Worm (Caenorhabditis elegans): ENCODE measurements around the gene nhr-93.

The nhr-93 gene

ce11 chrV:3535260-3535659 is 2.9 kb downstream of the nhr-93 start, which contains the start of gene nhr-221:
nhr-221 (minus strand) TSS chrV:3535360.
- TF ChIP-seq madf-3 (GFP tag; IDR thresholded peaks at IDR 0.05) = no peak
- TF ChIP-seq lag-1 (GFP tag; IDR thresholded peaks at IDR 0.05) = no peak
- TF ChIP-seq lsl-1 (GFP tag; optimal IDR thresholded peaks at IDR 0.05) = no peak
- no peak for TF ChIP-seq attf-3 (GFP tag; conservative IDR thresholded peaks at IDR 0.05)
- TF ChIP-seq B0336.3 (GFP tag; IDR thresholded peaks at IDR 0.05) = no peak
- TF ChIP-seq mcd-1 (GFP tag; IDR thresholded peaks at IDR 0.05) = no peak
- TF ChIP-seq lin-54 (GFP tag; optimal IDR thresholded peaks at IDR 0.05) = no peak
- no peak for TF ChIP-seq ztf-22 (GFP tag; optimal IDR thresholded peaks at IDR 0.05)
- no peak for TF ChIP-seq B0261.1 (tag; optimal IDR thresholded peaks at IDR 0.05)
- no peak for TF ChIP-seq ZK185.1 (tag; optimal IDR thresholded peaks at IDR 0.05; ENCODE audit: poor library complexity, severe bottlenecking)
- TF ChIP-seq let-607 (tag; optimal IDR thresholded peaks at IDR 0.05) = no peak
- TF ChIP-seq ama-1 (optimal IDR thresholded peaks at IDR 0.05) = no peak
- TF ChIP-seq ama-1 (GFP tag; optimal IDR thresholded peaks at IDR 0.05) = no peak
- TF ChIP-seq Y53G8AR.9 (GFP tag; conservative IDR thresholded peaks at IDR 0.05) = no peak
- no peak for TF ChIP-seq ztf-25 (GFP tag; IDR thresholded peaks at IDR 0.05)
- no peak for TF ChIP-seq dox-1 (GFP tag; IDR thresholded peaks at IDR 0.05)
- no peak for TF ChIP-seq F57C9.4 (tag; optimal IDR thresholded peaks at IDR 0.05)
- no peak for TF ChIP-seq ets-4 (GFP tag; optimal IDR thresholded peaks at IDR 0.05)
- TF ChIP-seq bed-2 (GFP tag; IDR thresholded peaks at IDR 0.05) = no peak
- TF ChIP-seq C06A6.2 (GFP tag; conservative IDR thresholded peaks at IDR 0.05) = no peak

- no peak for TF ChIP-seq dox-1 (GFP tag; IDR thresholded peaks at IDR 0.05)
- no peak for TF ChIP-seq Y53G8AR.9 (GFP tag; conservative IDR thresholded peaks at IDR 0.05)
- no peak for TF ChIP-seq Y67H2A.10 (GFP tag; conservative IDR thresholded peaks at IDR 0.05)
- no peak for TF ChIP-seq ekl-4 (GFP tag; IDR thresholded peaks at IDR 0.05)
- no peak for TF ChIP-seq mcd-1 (GFP tag; IDR thresholded peaks at IDR 0.05)
- no peak for TF ChIP-seq ceh-40 (GFP tag; IDR thresholded peaks at IDR 0.05)
- no peak for TF ChIP-seq Y56A3A.18 (GFP tag; IDR thresholded peaks at IDR 0.05)
- TF ChIP-seq F37B4.10 (GFP tag; IDR thresholded peaks at IDR 0.05) = no peak
- TF ChIP-seq ztf-6 (GFP tag; IDR thresholded peaks at IDR 0.05) = no peak
- TF ChIP-seq F33H1.4 (GFP tag; IDR thresholded peaks at IDR 0.05) = no peak
- no peak for TF ChIP-seq sdz-38 (tag; optimal IDR thresholded peaks at IDR 0.05)
- no peak for TF ChIP-seq fkh-3 (tag; optimal IDR thresholded peaks at IDR 0.05)
- no peak for TF ChIP-seq hmg-20 (GFP tag; IDR thresholded peaks at IDR 0.05)
- TF ChIP-seq attf-6 (GFP tag; IDR thresholded peaks at IDR 0.05) = no peak
- no peak for TF ChIP-seq lir-1 (GFP tag; conservative IDR thresholded peaks at IDR 0.05)
- no peak for TF ChIP-seq die-1 (tag; optimal IDR thresholded peaks at IDR 0.05)
- no peak for TF ChIP-seq unc-130 (GFP tag; optimal IDR thresholded peaks at IDR 0.05)
- TF ChIP-seq bed-2 (GFP tag; IDR thresholded peaks at IDR 0.05) = no peak
- no peak for TF ChIP-seq hmg-1.2 (GFP tag; IDR thresholded peaks at IDR 0.05)
- TF ChIP-seq tlf-1 (GFP tag; optimal IDR thresholded peaks at IDR 0.05) = no peak
Measured at ce11 chrV:3530403-3530802, 7.8 kb downstream of the nhr-93 start, which contains the start of gene srbc-66. srbc-66 (plus strand) TSS chrV:3530703.

ce11 chrV:3526882-3527281 is 11.3 kb downstream of the nhr-93 start, which contains the start of gene str-260:
str-260 (plus strand) TSS chrV:3527182.
- TF ChIP-seq hsf-1 (GFP tag; IDR thresholded peaks at IDR 0.05) (no peak), F37B4.10 (GFP tag; IDR thresholded peaks at IDR 0.05) (no peak), ama-1 (optimal IDR thresholded peaks at IDR 0.05) (no peak), ama-1 (GFP tag; optimal IDR thresholded peaks at IDR 0.05) (no peak)
